Fruit fly (Drosophila melanogaster) whole organism, pupa: ENCODE results near the gene CG42570.

Experiments
- CG10348 ChIP-seq: fragments of 200-800 bp; sonication (Bioruptor generic); IDR thresholded peaks from 2 replicates; pipeline ENCODE4 v1.3.6; 2022; ENCODE audit warnings: missing biosample characterization, missing genetic modification characterization
- CG12605 ChIP-seq: fragments of 200-800 bp; sonication (Bioruptor generic); IDR thresholded peaks from 2 replicates; pipeline ENCODE4 v1.3.6; 2022; ENCODE audit warnings: missing biosample characterization, missing genetic modification characterization
- CG13204 ChIP-seq: fragments of 200-800 bp; sonication (Bioruptor generic); optimal IDR thresholded peaks from 2 replicates; lab custom pipeline; 2018; ENCODE audit warnings: missing biosample characterization, mild to moderate bottlenecking, missing genetic modification characterization, moderate library complexity
- CG14655 ChIP-seq: fragments of 200-800 bp; sonication (Bioruptor generic); optimal IDR thresholded peaks from 3 replicates; lab custom pipeline; 2017; ENCODE audit warnings: mild to moderate bottlenecking, missing biosample characterization, missing genetic modification reagents, missing genetic modification characterization
- CG15710 ChIP-seq: fragments of 200-800 bp; sonication (Bioruptor generic); optimal IDR thresholded peaks from 2 replicates; lab custom pipeline; 2018; ENCODE audit warnings: missing biosample characterization, mild to moderate bottlenecking, missing genetic modification characterization, moderate library complexity
- CG17806 ChIP-seq: fragments of 200-800 bp; sonication (Bioruptor generic); optimal IDR thresholded peaks from 2 replicates; lab custom pipeline; 2018; ENCODE audit warnings: missing biosample characterization, mild to moderate bottlenecking, missing genetic modification characterization, moderate library complexity
- CG32121 ChIP-seq: fragments of 200-800 bp; sonication (Bioruptor generic); IDR thresholded peaks from 2 replicates; pipeline ENCODE4 v1.3.6; 2022; ENCODE audit warnings: missing biosample characterization, missing genetic modification characterization
- CG34367 ChIP-seq: fragments of 200-800 bp; sonication (Bioruptor generic); optimal IDR thresholded peaks from 2 replicates; lab custom pipeline; 2018; ENCODE audit warnings: missing biosample characterization, mild to moderate bottlenecking, missing genetic modification characterization
- CG4496 ChIP-seq: fragments of 200-800 bp; sonication (Bioruptor generic); IDR thresholded peaks from 3 replicates; pipeline ENCODE4 v1.3.6; 2022; ENCODE audit warnings: missing biosample characterization, missing genetic modification characterization
- CG8159 ChIP-seq: fragments of 200-800 bp; sonication (Bioruptor generic); optimal IDR thresholded peaks from 3 replicates; lab custom pipeline; 2018; ENCODE audit warnings: missing biosample characterization, mild to moderate bottlenecking, missing genetic modification characterization, moderate library complexity
- CG8301 ChIP-seq: fragments of 200-800 bp; sonication (Bioruptor generic); optimal IDR thresholded peaks from 2 replicates; lab custom pipeline; 2018; ENCODE audit warnings: missing biosample characterization, mild to moderate bottlenecking, missing genetic modification characterization
- CG9948 ChIP-seq: fragments of 200-800 bp; sonication (Bioruptor generic); optimal IDR thresholded peaks from 2 replicates; lab custom pipeline; 2018; ENCODE audit warnings: missing biosample characterization, mild to moderate bottlenecking, missing genetic modification characterization, moderate library complexity
- D1 ChIP-seq: fragments of 200-800 bp; sonication (Bioruptor generic); optimal IDR thresholded peaks from 2 replicates; lab custom pipeline; 2018; ENCODE audit warnings: missing biosample characterization, mild to moderate bottlenecking, missing genetic modification characterization, moderate library complexity
- EcR ChIP-seq: fragments of 200-800 bp; sonication (Bioruptor generic); optimal IDR thresholded peaks from 3 replicates; lab custom pipeline; 2019; ENCODE audit warnings: missing biosample characterization, missing genetic modification characterization, mild to moderate bottlenecking, moderate library complexity, missing genetic modification reagents
- Ets98B ChIP-seq: fragments of 200-800 bp; sonication (Bioruptor generic); IDR thresholded peaks from 2 replicates; pipeline ENCODE4 v1.3.6; 2022; ENCODE audit warnings: missing biosample characterization, missing genetic modification characterization
- Pif1A ChIP-seq: fragments of 200-800 bp; sonication (Bioruptor generic); optimal IDR thresholded peaks from 3 replicates; lab custom pipeline; 2016; ENCODE audit warnings: missing biosample characterization, missing genetic modification characterization
- Pif1B ChIP-seq: fragments of 200-800 bp; sonication (Bioruptor generic); optimal IDR thresholded peaks from 3 replicates; lab custom pipeline; 2016; ENCODE audit warnings: missing biosample characterization, missing genetic modification characterization
- Snoo ChIP-seq: fragments of 200-800 bp; sonication (Bioruptor generic); optimal IDR thresholded peaks from 3 replicates; lab custom pipeline; 2017; ENCODE audit warnings: missing biosample characterization, mild to moderate bottlenecking, missing genetic modification characterization, inconsistent platforms
- fd96Ca ChIP-seq: fragments of 200-800 bp; sonication (Bioruptor generic); IDR thresholded peaks from 3 replicates; pipeline ENCODE4 v1.3.6; 2022; ENCODE audit warnings: missing biosample characterization, missing genetic modification characterization
- gl ChIP-seq: fragments of 200-800 bp; sonication (Bioruptor generic); optimal IDR thresholded peaks from 2 replicates; lab custom pipeline; 2018; ENCODE audit warnings: missing biosample characterization, mild to moderate bottlenecking, missing genetic modification characterization
- rn ChIP-seq: fragments of 200-800 bp; sonication (Bioruptor generic); IDR thresholded peaks from 2 replicates; pipeline ENCODE4 v1.3.6; 2022; ENCODE audit warnings: missing biosample characterization, missing genetic modification characterization

Gene CG42570

DNA sequence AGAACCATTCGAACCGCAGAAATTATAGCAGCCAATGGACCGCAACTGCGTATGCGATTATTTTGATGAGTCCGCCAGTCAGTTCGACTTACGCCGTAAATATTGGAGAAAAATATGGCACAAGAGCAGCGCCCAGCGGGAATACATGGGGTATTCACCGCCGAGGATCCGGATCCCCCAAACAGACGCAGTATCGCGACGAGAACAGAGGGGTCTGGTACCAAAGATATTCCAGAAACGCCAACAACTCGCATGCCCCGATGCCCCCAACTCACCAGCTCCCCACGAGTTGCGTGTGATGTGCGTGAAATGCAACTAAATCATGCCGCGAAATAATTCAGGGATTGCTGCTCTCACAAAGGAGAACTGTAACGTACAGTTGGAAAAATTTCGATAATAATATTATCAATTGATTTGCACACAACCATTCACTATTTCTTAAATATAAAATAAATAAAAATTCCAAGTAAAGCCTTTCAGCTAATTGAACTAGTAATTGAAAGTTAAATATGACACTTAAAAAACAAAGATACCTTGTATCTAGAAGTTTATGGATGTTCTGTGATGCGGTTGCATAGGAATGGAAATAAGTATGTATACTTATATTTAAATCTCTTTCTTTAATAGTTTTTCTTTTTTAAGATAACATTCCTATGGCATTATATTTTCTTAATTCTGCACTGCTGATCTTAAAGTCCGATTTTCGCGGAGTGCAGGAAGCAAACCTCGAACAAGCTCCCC, 45.0 kb downstream of the CG42570 start:
- no peak for TF ChIP-seq CG12605 (GFP tag; lab: Robert Waterston, UW)
- peak; percentile 85 for TF ChIP-seq CG14655
- peak; percentile 59 for TF ChIP-seq CG8301 (tag; lab: Kevin White, UChicago)
- peak; percentile 80 for TF ChIP-seq CG9948
- peak; percentile 55 for TF ChIP-seq Pif1B (GFP tag; lab: Kevin White, UChicago)
- TF ChIP-seq Ets98B, result no peak
- 0 out of 3 replicates have a peak, but pooled peaks have one; percentile 50 for TF ChIP-seq CG4496
- no peak for TF ChIP-seq CG10348 (GFP tag; lab: Robert Waterston, UW)
- peak; percentile 52 for TF ChIP-seq CG34367 (tag; lab: Kevin White, UChicago)
- peak; percentile 69 for TF ChIP-seq CG17806 (tag; lab: Kevin White, UChicago)
- peak; percentile 92 for TF ChIP-seq CG8159 (tag; lab: Kevin White, UChicago)
- TF ChIP-seq CG32121 (GFP tag; lab: Robert Waterston, UW), result no peak
- no peak for TF ChIP-seq rn (GFP tag; lab: Robert Waterston, UW)
- no peak for TF ChIP-seq fd96Ca
- no peak for TF ChIP-seq D1
- no peak for TF ChIP-seq gl
- peak; percentile 44 for TF ChIP-seq Snoo (tag; lab: Kevin White, UChicago)
- peak; percentile 38 for TF ChIP-seq CG13204 (GFP tag; lab: Kevin White, UChicago)
- peak; percentile 64 for TF ChIP-seq Pif1A (GFP tag; lab: Kevin White, UChicago)
- TF ChIP-seq EcR, result peak; percentile 41
- TF ChIP-seq CG15710 (tag; lab: Kevin White, UChicago), result peak; percentile 78

DNA sequence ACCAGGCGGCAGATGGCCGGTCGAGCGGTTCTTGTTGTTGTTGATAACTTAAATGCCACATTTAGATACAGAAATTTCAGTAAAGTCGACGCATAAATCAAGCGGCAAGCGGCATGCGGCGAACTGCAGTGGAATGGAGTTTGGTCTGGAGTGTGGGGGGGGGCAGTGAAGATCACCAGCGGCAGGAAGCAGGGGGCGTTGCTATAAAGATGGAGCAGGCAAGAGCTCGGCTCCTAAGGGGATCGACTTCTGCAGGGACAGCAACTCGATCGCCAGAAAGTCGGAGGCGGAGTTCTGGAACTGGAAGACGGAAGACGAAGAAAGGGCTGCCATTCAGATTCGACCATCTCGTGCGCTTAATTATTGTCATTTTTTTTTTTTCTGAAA, 45.6 kb downstream of the CG42570 start:
- TF ChIP-seq Snoo (tag; lab: Kevin White, UChicago), result no peak
- no peak for TF ChIP-seq Pif1B (GFP tag; lab: Kevin White, UChicago)
- TF ChIP-seq EcR, result peak; percentile 17
- TF ChIP-seq CG13204 (GFP tag; lab: Kevin White, UChicago), result peak; percentile 42

dm6 chr3L:15768947-15769389, 51.3 kb downstream of the CG42570 start:
- TF ChIP-seq CG32121 (GFP tag; lab: Robert Waterston, UW), result no peak
- peak; percentile 1 for TF ChIP-seq CG17806 (tag; lab: Kevin White, UChicago)
- TF ChIP-seq CG15710 (tag; lab: Kevin White, UChicago), result no peak
- peak; percentile 27 for TF ChIP-seq CG14655
- no peak for TF ChIP-seq D1
- TF ChIP-seq Pif1B (GFP tag; lab: Kevin White, UChicago), result no peak
